Fruit fly (Drosophila melanogaster): ENCODE results near the gene Glyat.
A peak's percentile ranks its signal among the peaks of the same experiment; 100 is the strongest.

dm6 chr2L:7991951-7992350 lies 18.5 kb downstream of the Glyat start:
- 0 out of 3 replicates have a peak, but pooled peaks have one; percentile 39 for TF ChIP-seq CG6163 (GFP tag; IDR thresholded peaks at IDR 0.05)
- TF ChIP-seq Ets96B (tag; optimal IDR thresholded peaks at IDR 0.05), result peak; percentile 8
- no peak for TF ChIP-seq CG6808 (GFP tag; optimal IDR thresholded peaks at IDR 0.05)
- TF ChIP-seq Sox102F (GFP tag; optimal IDR thresholded peaks at IDR 0.05), result peak; percentile 47
- TF ChIP-seq CG6854 (GFP tag; optimal IDR thresholded peaks at IDR 0.05), result no peak
- no peak for TF ChIP-seq Gug (GFP tag; IDR thresholded peaks at IDR 0.05)
- TF ChIP-seq Ets21C (GFP tag; optimal IDR thresholded peaks at IDR 0.05), result peak; percentile 62
- peak; percentile 46 for TF ChIP-seq OdsH (GFP tag; optimal IDR thresholded peaks at IDR 0.05)
- no peak for TF ChIP-seq CG8119 (GFP tag; IDR thresholded peaks at IDR 0.05)
- TF ChIP-seq CG6276 (GFP tag; optimal IDR thresholded peaks at IDR 0.05), result no peak
- no peak for TF ChIP-seq Lpt (GFP tag; optimal IDR thresholded peaks at IDR 0.05)
- no peak for TF ChIP-seq CG9139 (GFP tag; optimal IDR thresholded peaks at IDR 0.05)
- no peak for TF ChIP-seq spab (GFP tag; optimal IDR thresholded peaks at IDR 0.05)
- peak; percentile 5 for TF ChIP-seq Sox15 (GFP tag; optimal IDR thresholded peaks at IDR 0.05)

Data from whole organism, prepupa.